Worm (Caenorhabditis elegans): ENCODE results near the gene str-149.

DNA sequence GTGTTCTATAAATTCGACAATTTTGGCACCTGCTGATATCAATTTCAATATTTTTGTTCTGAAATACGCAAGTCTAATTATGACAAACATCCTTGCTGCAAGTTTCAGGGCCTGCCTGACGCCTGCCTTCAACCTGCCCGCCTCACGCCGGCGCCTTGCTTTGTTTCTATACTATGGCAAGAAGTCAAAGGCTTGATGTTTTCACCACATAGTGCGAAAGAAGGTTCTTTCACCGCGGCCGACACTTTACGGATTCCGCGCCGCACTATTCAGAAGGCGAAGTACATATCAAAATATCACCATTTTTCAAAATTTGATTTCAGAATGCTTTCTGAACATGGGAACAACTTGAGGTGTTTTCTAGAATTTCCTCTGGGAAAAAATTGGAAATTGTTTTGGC, 16.2 kb downstream of the str-149 start:
- TF ChIP-seq dao-5 (tag; optimal IDR thresholded peaks at IDR 0.05) (no peak), him-1 (tag; optimal IDR thresholded peaks at IDR 0.05) (no peak), W03F9.2 (tag; optimal IDR thresholded peaks at IDR 0.05) (no peak)
